Worm (Caenorhabditis elegans): ENCODE data around the gene lec-4.

ce11 chrIII:3735509-3736255 lies 37.4 kb downstream of the lec-4 start:
- TF ChIP-seq ama-1 (optimal IDR thresholded peaks at IDR 0.05), result no peak
- TF ChIP-seq hmg-4 (GFP tag; optimal IDR thresholded peaks at IDR 0.05), result no peak
- TF ChIP-seq tbx-11 (GFP tag; IDR thresholded peaks at IDR 0.05), result 0 out of 2 replicates have a peak, but pooled peaks have one; percentile 24
- TF ChIP-seq pes-1 (GFP tag; IDR thresholded peaks at IDR 0.05), result no peak
- TF ChIP-seq sea-1 (GFP tag; conservative IDR thresholded peaks at IDR 0.05), result no peak
- TF ChIP-seq F13C5.2 (tag; optimal IDR thresholded peaks at IDR 0.05), result no peak
- no peak for TF ChIP-seq scrt-1 (GFP tag; IDR thresholded peaks at IDR 0.05)
- no peak for TF ChIP-seq flt-1 (GFP tag; IDR thresholded peaks at IDR 0.05)
- no peak for TF ChIP-seq tbx-37 (GFP tag; conservative IDR thresholded peaks at IDR 0.05)
- TF ChIP-seq tra-4 (tag; optimal IDR thresholded peaks at IDR 0.05), result no peak

Data from whole organism, early embryonic.